Fruit fly (Drosophila melanogaster) whole organism, embryonic: ENCODE results near the gene Trhn.

ENCODE experiments used
- Aef1 ChIP-seq: fragments of 200-800 bp; sonication (Bioruptor generic); IDR thresholded peaks from 3 replicates; pipeline ENCODE4 v1.3.6; 2022; ENCODE audit warnings: missing biosample characterization, missing genetic modification characterization
- CG10267 ChIP-seq: fragments of 200-800 bp; sonication (Bioruptor generic); optimal IDR thresholded peaks from 2 replicates; lab custom pipeline; 2018; ENCODE audit warnings: missing biosample characterization, mild to moderate bottlenecking, missing genetic modification characterization, moderate library complexity
- CG10274 ChIP-seq: fragments of 200-800 bp; sonication (Bioruptor generic); optimal IDR thresholded peaks from 3 replicates; lab custom pipeline; 2017; ENCODE audit warnings: missing biosample characterization, mild to moderate bottlenecking, missing genetic modification characterization
- CG10979 ChIP-seq: fragments of 200-800 bp; sonication (Bioruptor generic); optimal IDR thresholded peaks from 2 replicates; lab custom pipeline; 2018; ENCODE audit warnings: missing biosample characterization, mild to moderate bottlenecking, missing genetic modification characterization, moderate library complexity
- CG12071 ChIP-seq: fragments of 200-800 bp; sonication (Bioruptor generic); optimal IDR thresholded peaks from 3 replicates; lab custom pipeline; 2018; ENCODE audit warnings: missing biosample characterization, mild to moderate bottlenecking, missing genetic modification characterization
- CG12769 ChIP-seq: fragments of 200-800 bp; sonication (Bioruptor generic); optimal IDR thresholded peaks from 2 replicates; lab custom pipeline; 2019; ENCODE audit warnings: missing biosample characterization, mild to moderate bottlenecking, missing genetic modification characterization, moderate library complexity
- CG14860 ChIP-seq: fragments of 200-800 bp; sonication (Bioruptor generic); IDR thresholded peaks from 3 replicates; pipeline ENCODE4 v1.3.6; 2022; ENCODE audit warnings: missing biosample characterization, missing genetic modification characterization; ENCODE audit not compliant: partially characterized antibody
- CG15601 ChIP-seq: fragments of 200-800 bp; sonication (Bioruptor generic); optimal IDR thresholded peaks from 3 replicates; lab custom pipeline; 2019; ENCODE audit warnings: missing biosample characterization, mild to moderate bottlenecking, missing genetic modification characterization, moderate library complexity
- CG16779 ChIP-seq: fragments of 200-800 bp; sonication (Bioruptor generic); IDR thresholded peaks from 2 replicates; pipeline ENCODE4 v1.3.6; 2022; ENCODE audit warnings: missing biosample characterization, missing genetic modification characterization
- CG16813 ChIP-seq: fragments of 200-800 bp; sonication (Bioruptor generic); IDR thresholded peaks from 3 replicates; pipeline ENCODE4 v1.3.6; 2022; ENCODE audit warnings: missing biosample characterization, missing genetic modification characterization; ENCODE audit not compliant: partially characterized antibody
- CG16815 ChIP-seq: fragments of 200-800 bp; sonication (Bioruptor generic); optimal IDR thresholded peaks from 3 replicates; lab custom pipeline; 2017; ENCODE audit warnings: missing biosample characterization, mild to moderate bottlenecking, missing genetic modification characterization
- CG1832 ChIP-seq: fragments of 200-800 bp; sonication (Bioruptor generic); optimal IDR thresholded peaks from 2 replicates; lab custom pipeline; 2017; ENCODE audit warnings: missing biosample characterization, mild to moderate bottlenecking, missing genetic modification characterization, inconsistent platforms
- CG18764 ChIP-seq: fragments of 200-800 bp; sonication (Bioruptor generic); optimal IDR thresholded peaks from 3 replicates; lab custom pipeline; 2016; ENCODE audit warnings: missing biosample characterization, missing genetic modification characterization
- CG2199 ChIP-seq: fragments of 200-800 bp; sonication (Bioruptor generic); IDR thresholded peaks from 3 replicates; pipeline ENCODE4 v1.3.6; 2022; ENCODE audit warnings: missing biosample characterization, missing genetic modification characterization
- CG32532 ChIP-seq: fragments of 200-800 bp; sonication (Bioruptor generic); IDR thresholded peaks from 2 replicates; pipeline ENCODE4 v1.3.6; 2022; ENCODE audit warnings: missing biosample characterization, missing genetic modification characterization
- CG3281 ChIP-seq: fragments of 200-800 bp; sonication (Bioruptor generic); optimal IDR thresholded peaks from 3 replicates; lab custom pipeline; 2017; ENCODE audit warnings: missing biosample characterization, mild to moderate bottlenecking, missing genetic modification characterization
- CG4404 ChIP-seq: fragments of 200-800 bp; sonication (Bioruptor generic); IDR thresholded peaks from 2 replicates; pipeline ENCODE4 v1.3.6; 2022; ENCODE audit warnings: missing biosample characterization, missing genetic modification characterization
- CG4730 ChIP-seq: fragments of 200-800 bp; sonication (Bioruptor generic); IDR thresholded peaks from 2 replicates; pipeline ENCODE4 v1.3.6; 2022; ENCODE audit warnings: missing biosample characterization, missing genetic modification characterization
- CG6254 ChIP-seq: fragments of 200-800 bp; sonication (Bioruptor generic); optimal IDR thresholded peaks from 3 replicates; lab custom pipeline; 2017; ENCODE audit warnings: mild to moderate bottlenecking, missing biosample characterization, missing genetic modification reagents, missing genetic modification characterization
- CG8388 ChIP-seq: fragments of 200-800 bp; sonication (Bioruptor generic); optimal IDR thresholded peaks from 2 replicates; lab custom pipeline; 2019; ENCODE audit warnings: missing biosample characterization, mild to moderate bottlenecking, missing genetic modification characterization, moderate library complexity
- CG9215 ChIP-seq: fragments of 200-800 bp; sonication (Bioruptor generic); IDR thresholded peaks from 2 replicates; pipeline ENCODE4 v1.3.6; 2022; ENCODE audit warnings: missing biosample characterization, missing genetic modification characterization
- D19A ChIP-seq: fragments of 200-800 bp; optimal IDR thresholded peaks from 3 replicates; lab custom pipeline; 2019; ENCODE audit warnings: missing biosample characterization, mild to moderate bottlenecking, missing genetic modification characterization, moderate library complexity
- Dip2 ChIP-seq: fragments of 200-800 bp; sonication (Bioruptor generic); IDR thresholded peaks from 2 replicates; pipeline ENCODE4 v1.3.6; 2022; ENCODE audit warnings: missing biosample characterization, missing genetic modification characterization
- Drgx ChIP-seq: fragments of 200-800 bp; sonication (Bioruptor generic); IDR thresholded peaks from 2 replicates; pipeline ENCODE4 v1.3.6; 2022; ENCODE audit warnings: missing biosample characterization, missing genetic modification characterization
- HmgD ChIP-seq: fragments of 200-800 bp; sonication (Bioruptor generic); optimal IDR thresholded peaks from 3 replicates; lab custom pipeline; 2016; ENCODE audit warnings: missing biosample characterization, missing genetic modification characterization
- NfI ChIP-seq: fragments of 200-800 bp; sonication (Bioruptor generic); optimal IDR thresholded peaks from 3 replicates; lab custom pipeline; 2018; ENCODE audit warnings: missing biosample characterization, mild to moderate bottlenecking, missing genetic modification characterization, moderate library complexity
- Rfx ChIP-seq: fragments of 200-800 bp; sonication (Bioruptor generic); IDR thresholded peaks from 2 replicates; pipeline ENCODE4 v1.3.6; 2022; ENCODE audit warnings: missing biosample characterization, missing genetic modification characterization
- Xbp1 ChIP-seq: fragments of 200-800 bp; sonication (Bioruptor generic); optimal IDR thresholded peaks from 3 replicates; lab custom pipeline; 2016; ENCODE audit warnings: missing biosample characterization, mild to moderate bottlenecking, missing genetic modification characterization
- ash1 ChIP-seq: fragments of 200-800 bp; sonication (Bioruptor generic); optimal IDR thresholded peaks from 2 replicates; lab custom pipeline; 2018; ENCODE audit warnings: missing biosample characterization, mild to moderate bottlenecking, missing genetic modification characterization
- ato ChIP-seq: fragments of 200-800 bp; sonication (Bioruptor generic); IDR thresholded peaks from 2 replicates; pipeline ENCODE4 v1.3.6; 2022; ENCODE audit warnings: missing biosample characterization, missing genetic modification characterization; ENCODE audit not compliant: partially characterized antibody
- cad ChIP-seq: fragments of >200 bp; optimal IDR thresholded peaks from 2 replicates; lab custom pipeline; 2017; ENCODE audit warnings: missing biosample characterization, missing genetic modification characterization
- cg ChIP-seq: fragments of 200-800 bp; sonication (Bioruptor generic); optimal IDR thresholded peaks from 3 replicates; lab custom pipeline; 2019; ENCODE audit warnings: missing biosample characterization, mild to moderate bottlenecking, missing genetic modification characterization, moderate library complexity
- ci ChIP-seq: fragments of 200-800 bp; sonication (Bioruptor generic); IDR thresholded peaks from 3 replicates; pipeline ENCODE4 v1.3.6; 2022; ENCODE audit warnings: missing biosample characterization, missing genetic modification characterization
- dpn ChIP-seq, 2 experiments: fragments of 200-800 bp; sonication (Bioruptor generic); optimal IDR thresholded peaks; 3 replicates each; lab custom pipeline; 2016; ENCODE audit warnings: missing biosample characterization in 2 of 2, missing genetic modification characterization in 2 of 2
- gcm ChIP-seq: fragments of 200-800 bp; sonication (Bioruptor generic); optimal IDR thresholded peaks from 2 replicates; lab custom pipeline; 2019; ENCODE audit warnings: missing biosample characterization, mild to moderate bottlenecking, missing genetic modification characterization, moderate library complexity
- grau ChIP-seq: fragments of 200-800 bp; optimal IDR thresholded peaks from 3 replicates; lab custom pipeline; 2019; ENCODE audit warnings: missing biosample characterization, mild to moderate bottlenecking, missing genetic modification characterization, moderate library complexity
- grn ChIP-seq: fragments of 200-800 bp; sonication (Bioruptor generic); optimal IDR thresholded peaks from 3 replicates; lab custom pipeline; 2017; ENCODE audit warnings: missing biosample characterization, missing genetic modification characterization
- gsb ChIP-seq: fragments of 200-800 bp; sonication (Bioruptor generic); IDR thresholded peaks from 2 replicates; pipeline ENCODE4 v1.3.6; 2022; ENCODE audit warnings: missing biosample characterization, missing genetic modification characterization
- kni ChIP-seq: fragments of 200-800 bp; sonication (Bioruptor generic); optimal IDR thresholded peaks from 3 replicates; lab custom pipeline; 2017; ENCODE audit warnings: mild to moderate bottlenecking, missing biosample characterization, missing genetic modification reagents, missing genetic modification characterization
- lilli ChIP-seq: fragments of 200-800 bp; sonication (Bioruptor generic); optimal IDR thresholded peaks from 3 replicates; lab custom pipeline; 2016; ENCODE audit warnings: missing biosample characterization, missing genetic modification characterization
- mam ChIP-seq: fragments of 200-800 bp; sonication (Bioruptor generic); optimal IDR thresholded peaks from 3 replicates; lab custom pipeline; 2016; ENCODE audit warnings: missing biosample characterization, missing genetic modification characterization
- mld ChIP-seq: fragments of 200-800 bp; sonication (Bioruptor generic); IDR thresholded peaks from 3 replicates; pipeline ENCODE4 v1.3.6; 2022; ENCODE audit warnings: missing biosample characterization, missing genetic modification characterization; ENCODE audit not compliant: partially characterized antibody
- nom ChIP-seq: fragments of 200-800 bp; sonication (Bioruptor generic); optimal IDR thresholded peaks from 2 replicates; lab custom pipeline; 2017; ENCODE audit warnings: missing biosample characterization, missing genetic modification characterization, mild to moderate bottlenecking, moderate library complexity, missing genetic modification reagents
- org-1 ChIP-seq: fragments of 200-800 bp; sonication (Bioruptor generic); optimal IDR thresholded peaks from 2 replicates; lab custom pipeline; 2017; ENCODE audit warnings: missing biosample characterization, missing genetic modification characterization
- salm ChIP-seq: fragments of 200-800 bp; sonication (Bioruptor generic); optimal IDR thresholded peaks from 2 replicates; lab custom pipeline; 2018; ENCODE audit warnings: missing biosample characterization, mild to moderate bottlenecking, missing genetic modification characterization
- sens-2 ChIP-seq: fragments of 200-800 bp; sonication (Bioruptor generic); IDR thresholded peaks from 2 replicates; pipeline ENCODE4 v1.3.6; 2022; ENCODE audit warnings: missing biosample characterization, missing genetic modification characterization
- stwl ChIP-seq: fragments of 200-800 bp; sonication (Bioruptor generic); optimal IDR thresholded peaks from 3 replicates; lab custom pipeline; 2018; ENCODE audit warnings: missing biosample characterization, mild to moderate bottlenecking, missing genetic modification characterization, moderate library complexity
- tio ChIP-seq: fragments of 200-800 bp; sonication (Bioruptor generic); optimal IDR thresholded peaks from 2 replicates; lab custom pipeline; 2017; ENCODE audit warnings: missing biosample characterization, missing genetic modification characterization, inconsistent platforms
- twi ChIP-seq: fragments of 200-800 bp; optimal IDR thresholded peaks from 2 replicates; lab custom pipeline; 2019; ENCODE audit warnings: missing biosample characterization, mild to moderate bottlenecking, missing genetic modification characterization, moderate library complexity
- vvl ChIP-seq: fragments of 200-800 bp; sonication (Bioruptor generic); IDR thresholded peaks from 2 replicates; pipeline ENCODE4 v1.3.6; 2022; ENCODE audit warnings: missing biosample characterization, missing genetic modification characterization
- wor ChIP-seq: fragments of 200-800 bp; sonication (Bioruptor generic); IDR thresholded peaks from 2 replicates; pipeline ENCODE4 v1.3.6; 2022; ENCODE audit warnings: missing biosample characterization, missing genetic modification characterization

Gene Trhn

dm6 chr3L:1177085-1177484 is 15.9 kb downstream of the Trhn start, which contains the start of gene bab2 (continued):
- peak; percentile 91 for TF ChIP-seq CG2199 (GFP tag; lab: Robert Waterston, UW)
- TF ChIP-seq CG16815 (GFP tag; lab: Kevin White, UChicago): no peak
- TF ChIP-seq CG9215 (GFP tag; lab: Robert Waterston, UW): no peak
- TF ChIP-seq sens-2 (GFP tag; lab: Robert Waterston, UW): no peak
- TF ChIP-seq nom (GFP tag; lab: Kevin White, UChicago): no peak
- TF ChIP-seq wor (GFP tag; lab: Robert Waterston, UW): no peak
- TF ChIP-seq cad (GFP tag; lab: Kevin White, UChicago): peak; percentile 30
- TF ChIP-seq CG10274 (GFP tag; lab: Kevin White, UChicago): no peak
- TF ChIP-seq gsb (GFP tag; lab: Robert Waterston, UW): 0 out of 2 replicates have a peak, but pooled peaks have one; percentile 9
- TF ChIP-seq Drgx (GFP tag; lab: Robert Waterston, UW): no peak
- TF ChIP-seq kni (GFP tag; lab: Kevin White, UChicago): peak; percentile 50
- TF ChIP-seq Dip2: no peak
- TF ChIP-seq CG3281 (GFP tag; lab: Kevin White, UChicago): no peak
- no peak for TF ChIP-seq CG8388 (GFP tag; lab: Kevin White, UChicago)
- TF ChIP-seq ash1 (GFP tag; lab: Kevin White, UChicago): peak; percentile 37
- peak in 1 of 2 experiments; percentile 10 for TF ChIP-seq dpn (GFP tag; optimal IDR thresholded peaks at IDR 0.05; lab: Kevin White, UChicago)
- TF ChIP-seq HmgD: peak; percentile 80
- TF ChIP-seq grn (GFP tag; lab: Kevin White, UChicago): peak; percentile 43
- peak; percentile 34; the same call in 1 of the 2 replicates for TF ChIP-seq Rfx (GFP tag; lab: Robert Waterston, UW)
- TF ChIP-seq CG18764 (GFP tag; lab: Kevin White, UChicago): no peak
- TF ChIP-seq CG32532 (GFP tag; lab: Robert Waterston, UW): peak; percentile 10; the same call in 1 of the 2 replicates
- TF ChIP-seq cg (GFP tag; lab: Kevin White, UChicago): peak; percentile 50
- no peak for TF ChIP-seq org-1 (GFP tag; lab: Kevin White, UChicago)
- TF ChIP-seq vvl (GFP tag; lab: Robert Waterston, UW): peak; percentile 67
- TF ChIP-seq CG15601 (tag; lab: Kevin White, UChicago): peak; percentile 90
- TF ChIP-seq D19A (tag; lab: Kevin White, UChicago): peak; percentile 33
- TF ChIP-seq tio (GFP tag; lab: Kevin White, UChicago): no peak
- no peak for TF ChIP-seq CG4404 (GFP tag; lab: Robert Waterston, UW)
- TF ChIP-seq CG1832: no peak
- TF ChIP-seq CG4730 (GFP tag; lab: Robert Waterston, UW): no peak
- TF ChIP-seq mld (GFP tag; lab: Robert Waterston, UW): no peak
- peak; percentile 37 for TF ChIP-seq CG12071 (GFP tag; lab: Kevin White, UChicago)
- peak; percentile 80 for TF ChIP-seq twi (tag; lab: Kevin White, UChicago)
- peak; percentile 37 for TF ChIP-seq CG12769 (tag; lab: Kevin White, UChicago)
- TF ChIP-seq CG16813 (GFP tag; lab: Robert Waterston, UW): peak; percentile 8; the same call in 1 of the 3 replicates
- TF ChIP-seq stwl: peak; percentile 28
- peak; percentile 12 for TF ChIP-seq lilli (GFP tag; lab: Kevin White, UChicago)
- peak; percentile 16 for TF ChIP-seq gcm (GFP tag; lab: Kevin White, UChicago)
- TF ChIP-seq ato (GFP tag; lab: Robert Waterston, UW): peak; percentile 29; the same call in 1 of the 2 replicates
- TF ChIP-seq Aef1 (GFP tag; lab: Robert Waterston, UW): peak; percentile 62; the same call in 2 of the 3 replicates
- TF ChIP-seq CG10267 (tag; lab: Kevin White, UChicago): peak; percentile 25
- peak; percentile 28 for TF ChIP-seq salm (tag; lab: Kevin White, UChicago)
- no peak for TF ChIP-seq CG14860
- no peak for TF ChIP-seq CG16779
- peak; percentile 71 for TF ChIP-seq ci (GFP tag; lab: Robert Waterston, UW)
- no peak for TF ChIP-seq CG6254 (GFP tag; lab: Kevin White, UChicago)
- TF ChIP-seq NfI (GFP tag; lab: Kevin White, UChicago): no peak
- TF ChIP-seq mam (GFP tag; lab: Kevin White, UChicago): no peak
- no peak for TF ChIP-seq Xbp1 (GFP tag; lab: Kevin White, UChicago)
- peak; percentile 19 for TF ChIP-seq grau
- TF ChIP-seq CG10979: peak; percentile 33
